Fruit fly (Drosophila melanogaster): ENCODE measurements around the gene CG34132.
A peak's percentile ranks its signal among the peaks of the same experiment; 100 is the strongest.
"Not testable (repeated sequence)": the region's sequence is repeated elsewhere in the genome, so short reads cannot be mapped to it uniquely, and the experiment has no call there.

- TF ChIP-seq Hr83 (GFP tag; optimal IDR thresholded peaks at IDR 0.05; ENCODE audit: poor library complexity, severe bottlenecking); GATAd (GFP tag; optimal IDR thresholded peaks at IDR 0.05); OdsH (GFP tag; optimal IDR thresholded peaks at IDR 0.05); jim (GFP tag; optimal IDR thresholded peaks at IDR 0.05); psq (GFP tag; optimal IDR thresholded peaks at IDR 0.05); CrebA (GFP tag; optimal IDR thresholded peaks at IDR 0.05; ENCODE audit: borderline replicate concordance); dsf (GFP tag; optimal IDR thresholded peaks at IDR 0.05; ENCODE audit: borderline replicate concordance); h (GFP tag; optimal IDR thresholded peaks at IDR 0.05); pan (optimal IDR thresholded peaks at IDR 0.05); tai (GFP tag; optimal IDR thresholded peaks at IDR 0.05); Sp1 (GFP tag; optimal IDR thresholded peaks at IDR 0.05); Mio (GFP tag; optimal IDR thresholded peaks at IDR 0.05): not testable (repeated sequence)
- TF ChIP-seq Myc (optimal IDR thresholded peaks at IDR 0.05) (peak; percentile 86), Vsx2 (GFP tag; optimal IDR thresholded peaks at IDR 0.05; ENCODE audit: partially characterized antibody) (peak; percentile 10)
Observed at dm6 chr2L:7856380-7857127, 28.7 kb upstream of the CG34132 start, which contains the start of gene lectin-28C.

Data from whole organism, wandering third instar larva.